Fruit fly (Drosophila melanogaster) whole organism, embryonic: ENCODE results near the gene tst.

Source experiments
- Atf-2 ChIP-seq: fragments of 200-800 bp; sonication (Bioruptor generic); optimal IDR thresholded peaks from 2 replicates; lab custom pipeline; 2016; ENCODE audit warnings: missing biosample characterization, missing genetic modification characterization
- Blimp-1 ChIP-seq: fragments of 200-800 bp; sonication (Bioruptor generic); optimal IDR thresholded peaks from 3 replicates; lab custom pipeline; 2018; ENCODE audit warnings: missing biosample characterization, missing genetic modification characterization, mild to moderate bottlenecking, moderate library complexity, missing genetic modification reagents
- Bteb2 ChIP-seq: fragments of 200-800 bp; sonication (Bioruptor generic); optimal IDR thresholded peaks from 2 replicates; lab custom pipeline; 2016; ENCODE audit warnings: missing biosample characterization, missing genetic modification characterization
- CG10147 ChIP-seq: fragments of 200-800 bp; sonication (Bioruptor generic); optimal IDR thresholded peaks from 2 replicates; lab custom pipeline; 2019; ENCODE audit warnings: missing biosample characterization, mild to moderate bottlenecking, missing genetic modification characterization, moderate library complexity
- CG10209 ChIP-seq: fragments of 200-800 bp; sonication (Bioruptor generic); optimal IDR thresholded peaks from 3 replicates; lab custom pipeline; 2017; ENCODE audit warnings: missing biosample characterization, mild to moderate bottlenecking, missing genetic modification characterization, missing genetic modification reagents
- CG10462 ChIP-seq: fragments of 200-800 bp; sonication (Bioruptor generic); optimal IDR thresholded peaks from 2 replicates; lab custom pipeline; 2016; ENCODE audit warnings: missing biosample characterization, missing genetic modification characterization
- CG10543 ChIP-seq: fragments of 200-800 bp; sonication (Bioruptor generic); optimal IDR thresholded peaks from 3 replicates; lab custom pipeline; 2017; ENCODE audit warnings: missing biosample characterization, mild to moderate bottlenecking, missing genetic modification characterization, moderate library complexity
- CG10979 ChIP-seq: fragments of 200-800 bp; sonication (Bioruptor generic); optimal IDR thresholded peaks from 2 replicates; lab custom pipeline; 2018; ENCODE audit warnings: missing biosample characterization, mild to moderate bottlenecking, missing genetic modification characterization, moderate library complexity
- CG11085 ChIP-seq: fragments of 200-800 bp; sonication (Bioruptor generic); IDR thresholded peaks from 2 replicates; pipeline ENCODE4 v1.3.6; 2022; ENCODE audit warnings: missing biosample characterization, missing genetic modification characterization
- CG11504 ChIP-seq: fragments of 200-800 bp; sonication (Bioruptor generic); optimal IDR thresholded peaks from 3 replicates; lab custom pipeline; 2019; ENCODE audit warnings: missing biosample characterization, mild to moderate bottlenecking, missing genetic modification characterization, moderate library complexity
- CG11696 ChIP-seq: fragments of 200-800 bp; sonication (Bioruptor generic); IDR thresholded peaks from 2 replicates; pipeline ENCODE4 v1.3.6; 2022; ENCODE audit warnings: missing biosample characterization, missing genetic modification characterization
- CG12236 ChIP-seq: fragments of 200-800 bp; sonication (Bioruptor generic); optimal IDR thresholded peaks from 2 replicates; lab custom pipeline; 2016; ENCODE audit warnings: missing biosample characterization, missing genetic modification characterization
- CG14014 ChIP-seq: fragments of 200-800 bp; sonication (Bioruptor generic); IDR thresholded peaks from 2 replicates; pipeline ENCODE4 v1.3.6; 2022; ENCODE audit warnings: missing biosample characterization, missing genetic modification characterization
- CG14667 ChIP-seq: fragments of 200-800 bp; sonication (Bioruptor generic); IDR thresholded peaks from 2 replicates; pipeline ENCODE4 v1.3.6; 2022; ENCODE audit warnings: missing biosample characterization, missing genetic modification characterization
- CG15011 ChIP-seq: fragments of 200-800 bp; sonication (Bioruptor generic); optimal IDR thresholded peaks from 3 replicates; lab custom pipeline; 2018; ENCODE audit warnings: missing biosample characterization, mild to moderate bottlenecking, missing genetic modification characterization
- CG34422 ChIP-seq: fragments of 200-800 bp; sonication (Bioruptor generic); IDR thresholded peaks from 3 replicates; pipeline ENCODE4 v1.3.6; 2022; ENCODE audit warnings: missing biosample characterization, missing genetic modification characterization
- CG6654 ChIP-seq: fragments of 200-800 bp; sonication (Bioruptor generic); optimal IDR thresholded peaks from 2 replicates; lab custom pipeline; 2017; ENCODE audit warnings: missing biosample characterization, mild to moderate bottlenecking, missing genetic modification characterization
- CG9797 ChIP-seq: fragments of 200-800 bp; sonication (Bioruptor generic); optimal IDR thresholded peaks from 3 replicates; lab custom pipeline; 2018; ENCODE audit warnings: missing biosample characterization, mild to moderate bottlenecking, missing genetic modification characterization
- CoRest ChIP-seq: fragments of 200-800 bp; sonication (Bioruptor generic); optimal IDR thresholded peaks from 3 replicates; lab custom pipeline; 2018; ENCODE audit warnings: missing biosample characterization, mild to moderate bottlenecking, missing genetic modification characterization, moderate library complexity
- Dfd ChIP-seq, 2 experiments: fragments of >200 bp; optimal IDR thresholded peaks; 2 replicates each; lab custom pipeline; 2017; ENCODE audit warnings: missing biosample characterization in 2 of 2, missing genetic modification characterization in 2 of 2
- Dref ChIP-seq: fragments of 200-800 bp; sonication (Bioruptor generic); IDR thresholded peaks from 2 replicates; pipeline ENCODE4 v1.3.6; 2022; ENCODE audit warnings: missing biosample characterization, missing genetic modification characterization
- Fer1 ChIP-seq: fragments of 200-800 bp; sonication (Bioruptor generic); optimal IDR thresholded peaks from 2 replicates; lab custom pipeline; 2017; ENCODE audit warnings: missing biosample characterization, mild to moderate bottlenecking, missing genetic modification characterization
- Fer2 ChIP-seq: fragments of 200-800 bp; sonication (Bioruptor generic); optimal IDR thresholded peaks from 2 replicates; lab custom pipeline; 2018; ENCODE audit warnings: missing biosample characterization, mild to moderate bottlenecking, missing genetic modification characterization, moderate library complexity
- Gsc ChIP-seq: fragments of 200-800 bp; sonication (Bioruptor generic); IDR thresholded peaks from 2 replicates; pipeline ENCODE4 v1.3.6; 2022; ENCODE audit warnings: missing biosample characterization, missing genetic modification characterization
- Gug ChIP-seq: fragments of 200-800 bp; sonication (Bioruptor generic); IDR thresholded peaks from 4 replicates; pipeline ENCODE4 v1.3.6; 2022; ENCODE audit warnings: missing biosample characterization, missing genetic modification characterization
- MTF-1 ChIP-seq: fragments of 200-800 bp; sonication (Bioruptor generic); optimal IDR thresholded peaks from 2 replicates; lab custom pipeline; 2018; ENCODE audit warnings: missing biosample characterization, mild to moderate bottlenecking, missing genetic modification characterization, borderline replicate concordance
- Mad ChIP-seq: fragments of 200-800 bp; sonication (Bioruptor generic); optimal IDR thresholded peaks from 2 replicates; lab custom pipeline; 2016; ENCODE audit warnings: missing biosample characterization, missing genetic modification characterization
- Ptx1 ChIP-seq: fragments of 200-800 bp; sonication (Bioruptor generic); IDR thresholded peaks from 2 replicates; pipeline ENCODE4 v1.3.6; 2022; ENCODE audit warnings: missing biosample characterization, missing genetic modification characterization
- Rfx ChIP-seq: fragments of 200-800 bp; sonication (Bioruptor generic); IDR thresholded peaks from 2 replicates; pipeline ENCODE4 v1.3.6; 2022; ENCODE audit warnings: missing biosample characterization, missing genetic modification characterization
- Sry-β ChIP-seq: fragments of 200-800 bp; sonication (Bioruptor generic); optimal IDR thresholded peaks from 2 replicates; lab custom pipeline; 2018; ENCODE audit warnings: missing biosample characterization, mild to moderate bottlenecking, missing genetic modification characterization, moderate library complexity
- Stat92E ChIP-seq, 3 experiments: fragments of >200 bp in 2 of 3; fragments of 200-800 bp in 1 of 3; sonication (Bioruptor generic) in 1 of 3; optimal IDR thresholded peaks; 2 replicates each; lab custom pipeline; 2017 to 2019; ENCODE audit warnings: missing biosample characterization in 3 of 3, missing genetic modification characterization in 3 of 3, mild to moderate bottlenecking in 1 of 3, moderate library complexity in 1 of 3
- ato ChIP-seq: fragments of 200-800 bp; sonication (Bioruptor generic); IDR thresholded peaks from 2 replicates; pipeline ENCODE4 v1.3.6; 2022; ENCODE audit warnings: missing biosample characterization, missing genetic modification characterization; ENCODE audit not compliant: partially characterized antibody
- bab2 ChIP-seq: fragments of 200-800 bp; sonication (Bioruptor generic); optimal IDR thresholded peaks from 2 replicates; lab custom pipeline; 2016; ENCODE audit warnings: missing biosample characterization, missing genetic modification characterization
- chinmo ChIP-seq: fragments of 200-800 bp; sonication (Bioruptor generic); IDR thresholded peaks from 4 replicates; pipeline ENCODE4 v1.3.6; 2022; ENCODE audit warnings: missing biosample characterization, missing genetic modification characterization; ENCODE audit not compliant: partially characterized antibody
- eve ChIP-seq, 2 experiments: fragments of >200 bp; optimal IDR thresholded peaks; 2 replicates each; lab custom pipeline; 2017; ENCODE audit warnings: missing biosample characterization in 2 of 2, missing genetic modification characterization in 2 of 2
- fd3F ChIP-seq: fragments of 200-800 bp; sonication (Bioruptor generic); optimal IDR thresholded peaks from 2 replicates; lab custom pipeline; 2018; ENCODE audit warnings: missing biosample characterization, mild to moderate bottlenecking, missing genetic modification characterization, moderate library complexity
- grn ChIP-seq: fragments of 200-800 bp; sonication (Bioruptor generic); optimal IDR thresholded peaks from 3 replicates; lab custom pipeline; 2017; ENCODE audit warnings: missing biosample characterization, missing genetic modification characterization
- kni ChIP-seq: fragments of 200-800 bp; sonication (Bioruptor generic); optimal IDR thresholded peaks from 3 replicates; lab custom pipeline; 2017; ENCODE audit warnings: mild to moderate bottlenecking, missing biosample characterization, missing genetic modification reagents, missing genetic modification characterization
- lilli ChIP-seq: fragments of 200-800 bp; sonication (Bioruptor generic); optimal IDR thresholded peaks from 3 replicates; lab custom pipeline; 2016; ENCODE audit warnings: missing biosample characterization, missing genetic modification characterization
- peb ChIP-seq: fragments of 200-800 bp; sonication (Bioruptor generic); IDR thresholded peaks from 2 replicates; pipeline ENCODE4 v1.3.6; 2022; ENCODE audit warnings: missing biosample characterization, missing genetic modification characterization
- prd ChIP-seq, 3 experiments: fragments of >200 bp in 2 of 3; fragments of 200-800 bp in 1 of 3; sonication (Bioruptor generic) in 1 of 3; optimal IDR thresholded peaks in 2 of 3; IDR thresholded peaks in 1 of 3; 2 replicates in 2 of 3; 3 replicates in 1 of 3; pipeline versions ENCODE4 v1.3.6 to Lab custom; 2017 to 2022; ENCODE audit warnings: missing biosample characterization in 1 of 3, missing genetic modification characterization in 1 of 3
- repo ChIP-seq: fragments of 200-800 bp; sonication (Bioruptor generic); optimal IDR thresholded peaks from 2 replicates; lab custom pipeline; 2016; ENCODE audit warnings: missing biosample characterization, missing genetic modification characterization
- sens ChIP-seq: fragments of 200-800 bp; sonication (Bioruptor generic); peaks from one replicate; lab custom pipeline; 2016; ENCODE audit warnings: missing biosample characterization, missing genetic modification characterization
- sens-2 ChIP-seq: fragments of 200-800 bp; sonication (Bioruptor generic); IDR thresholded peaks from 2 replicates; pipeline ENCODE4 v1.3.6; 2022; ENCODE audit warnings: missing biosample characterization, missing genetic modification characterization
- seq ChIP-seq: fragments of 200-800 bp; sonication (Bioruptor generic); IDR thresholded peaks from 2 replicates; pipeline ENCODE4 v1.3.6; 2022; ENCODE audit warnings: missing biosample characterization, missing genetic modification characterization
- sob ChIP-seq: fragments of 200-800 bp; sonication (Bioruptor generic); IDR thresholded peaks from 2 replicates; pipeline ENCODE4 v1.3.6; 2022; ENCODE audit warnings: missing biosample characterization, missing genetic modification characterization
- sqz ChIP-seq: fragments of 200-800 bp; sonication (Bioruptor generic); optimal IDR thresholded peaks from 3 replicates; lab custom pipeline; 2018; ENCODE audit warnings: missing biosample characterization, mild to moderate bottlenecking, missing genetic modification characterization
- tgo ChIP-seq: fragments of 200-800 bp; sonication (Bioruptor generic); IDR thresholded peaks from 3 replicates; pipeline ENCODE4 v1.3.6; 2022; ENCODE audit warnings: missing biosample characterization, missing genetic modification characterization
- vnd ChIP-seq: fragments of 200-800 bp; sonication (Bioruptor generic); IDR thresholded peaks from 3 replicates; pipeline ENCODE4 v1.3.6; 2022; ENCODE audit warnings: missing biosample characterization, missing genetic modification characterization; ENCODE audit not compliant: partially characterized antibody
- zfh1 ChIP-seq: fragments of 200-800 bp; sonication (Bioruptor generic); IDR thresholded peaks from 3 replicates; pipeline ENCODE4 v1.3.6; 2022; ENCODE audit warnings: missing biosample characterization, missing genetic modification characterization

Gene tst

dm6 chr3R:23790483-23791175 lies 18.0 kb upstream of the tst start (continued):
- TF ChIP-seq repo (GFP tag; lab: Kevin White, UChicago) = no peak
- TF ChIP-seq lilli = no peak
- no peak for TF ChIP-seq CG11696 (GFP tag; lab: Robert Waterston, UW)
- TF ChIP-seq peb (GFP tag; lab: Robert Waterston, UW) = no peak
- TF ChIP-seq Gsc (GFP tag; lab: Robert Waterston, UW) = no peak
- no peak for TF ChIP-seq CG34422 (GFP tag; lab: Robert Waterston, UW)
- no peak for TF ChIP-seq CG10462
- TF ChIP-seq Blimp-1 (GFP tag; lab: Kevin White, UChicago) = peak; percentile 56
- no peak for TF ChIP-seq vnd
- no peak; the same call in 1 of the 2 replicates for TF ChIP-seq Rfx (GFP tag; lab: Robert Waterston, UW)
- TF ChIP-seq eve (GFP tag; optimal IDR thresholded peaks at IDR 0.05; lab: Kevin White, UChicago) = no peak
- TF ChIP-seq CG12236 (GFP tag; lab: Kevin White, UChicago) = no peak
- TF ChIP-seq tgo (GFP tag; lab: Robert Waterston, UW) = no peak
- TF ChIP-seq CG15011 (GFP tag; lab: Kevin White, UChicago) = no peak
- peak in 1 of 3 experiments; percentile 56 for TF ChIP-seq Stat92E (GFP tag; optimal IDR thresholded peaks at IDR 0.05; lab: Kevin White, UChicago)
- no peak for TF ChIP-seq Dfd (GFP tag; optimal IDR thresholded peaks at IDR 0.05; lab: Kevin White, UChicago)
- no peak for TF ChIP-seq Mad
- no peak for TF ChIP-seq Bteb2 (GFP tag; lab: Kevin White, UChicago)
- no peak for TF ChIP-seq Sry-β (GFP tag; lab: Kevin White, UChicago)
- TF ChIP-seq kni (GFP tag; lab: Kevin White, UChicago) = peak; percentile 82
- TF ChIP-seq zfh1 (GFP tag; lab: Robert Waterston, UW) = no peak; the same call in 2 of the 3 replicates
- TF ChIP-seq CG10209 (GFP tag; lab: Kevin White, UChicago) = no peak
- no peak for TF ChIP-seq CG14667 (GFP tag; lab: Robert Waterston, UW)
- no peak for TF ChIP-seq MTF-1 (GFP tag; lab: Kevin White, UChicago)
- TF ChIP-seq CG6654 (GFP tag; lab: Kevin White, UChicago) = no peak
- TF ChIP-seq sqz (GFP tag; lab: Kevin White, UChicago) = no peak
- no peak for TF ChIP-seq chinmo (GFP tag; lab: Robert Waterston, UW)
- no peak for TF ChIP-seq CG10543
- TF ChIP-seq CG10147 (GFP tag; lab: Kevin White, UChicago) = no peak
- TF ChIP-seq sens-2 (GFP tag; lab: Robert Waterston, UW) = no peak
- TF ChIP-seq fd3F (GFP tag; lab: Kevin White, UChicago) = no peak
- TF ChIP-seq Dref = no peak
- TF ChIP-seq Gug = peak; percentile 31; the same call in 1 of the 4 replicates
- TF ChIP-seq ato (GFP tag; lab: Robert Waterston, UW) = no peak
- no peak for TF ChIP-seq Ptx1 (GFP tag; lab: Robert Waterston, UW)
- TF ChIP-seq Fer2 (tag; lab: Kevin White, UChicago) = no peak
- no peak for TF ChIP-seq grn (GFP tag; lab: Kevin White, UChicago)
- no peak for TF ChIP-seq CG11504 (tag; lab: Kevin White, UChicago)
- no peak for TF ChIP-seq CG14014
- no peak for TF ChIP-seq Fer1 (GFP tag; lab: Kevin White, UChicago)
- peak; percentile 16 for TF ChIP-seq bab2 (GFP tag; lab: Kevin White, UChicago)
- no peak for TF ChIP-seq sens (GFP tag; lab: Kevin White, UChicago)
- TF ChIP-seq CG10979 (tag; lab: Kevin White, UChicago) = no peak
- no peak for TF ChIP-seq CG9797 (GFP tag; lab: Kevin White, UChicago)
- no peak for TF ChIP-seq CG11085
- TF ChIP-seq Atf-2 = no peak
- TF ChIP-seq prd (optimal IDR thresholded peaks at IDR 0.05; lab: Kevin White, UChicago) = no peak
- peak; percentile 29; the same call in 1 of the 3 replicates for TF ChIP-seq prd (GFP tag; IDR thresholded peaks at IDR 0.05; lab: Robert Waterston, UW)
- TF ChIP-seq seq = no peak
- TF ChIP-seq CoRest (tag; lab: Kevin White, UChicago) = no peak
- TF ChIP-seq sob (GFP tag; lab: Robert Waterston, UW) = no peak
